Worm (Caenorhabditis elegans) whole organism, L4/young adult: Measurements from ENCODE around the gene Y25C1A.13.

Source experiments
- W03F9.2 ChIP-seq: fragments of 150-350 bp; optimal IDR thresholded peaks from 2 replicates; lab custom pipeline; 2014; ENCODE audit warnings: missing biosample characterization, missing genetic modification characterization
- dao-5 ChIP-seq: sonication (generic microtip); optimal IDR thresholded peaks from 2 replicates; lab custom pipeline; 2016; ENCODE audit warnings: missing genotype, missing genetic modification characterization, moderate library complexity, missing compliant biosample characterization
- him-1 ChIP-seq: sonication (generic microtip); optimal IDR thresholded peaks from 2 replicates; lab custom pipeline; 2016; ENCODE audit warnings: missing genotype, missing genetic modification reagents, missing genetic modification characterization, missing compliant biosample characterization

ce11 chrII:3109533-3109932, 1.5 kb downstream of the Y25C1A.13 start:
- TF ChIP-seq him-1 (tag; lab: Kevin White, UChicago): no peak
- no peak for TF ChIP-seq W03F9.2 (tag; lab: Kevin White, UChicago)
- no peak for TF ChIP-seq dao-5 (tag; lab: Kevin White, UChicago)
